Fruit fly (Drosophila melanogaster): ENCODE results near the gene Sfxn1-3.

dm6 chr3R:4416138-4416537, 37.7 kb downstream of the Sfxn1-3 start, which contains the start of gene CG31528:
- no peak for TF ChIP-seq D1 (tag; optimal IDR thresholded peaks at IDR 0.05)
- TF ChIP-seq CG10348 (GFP tag; IDR thresholded peaks at IDR 0.05): no peak
- no peak for TF ChIP-seq CG12605 (GFP tag; IDR thresholded peaks at IDR 0.05)
- no peak for TF ChIP-seq EcR (GFP tag; optimal IDR thresholded peaks at IDR 0.05)
- no peak for TF ChIP-seq CG17806 (tag; optimal IDR thresholded peaks at IDR 0.05)
- TF ChIP-seq CG8301 (tag; optimal IDR thresholded peaks at IDR 0.05): no peak
